Fruit fly (Drosophila melanogaster): ENCODE results near the gene CG43135.

DNA sequence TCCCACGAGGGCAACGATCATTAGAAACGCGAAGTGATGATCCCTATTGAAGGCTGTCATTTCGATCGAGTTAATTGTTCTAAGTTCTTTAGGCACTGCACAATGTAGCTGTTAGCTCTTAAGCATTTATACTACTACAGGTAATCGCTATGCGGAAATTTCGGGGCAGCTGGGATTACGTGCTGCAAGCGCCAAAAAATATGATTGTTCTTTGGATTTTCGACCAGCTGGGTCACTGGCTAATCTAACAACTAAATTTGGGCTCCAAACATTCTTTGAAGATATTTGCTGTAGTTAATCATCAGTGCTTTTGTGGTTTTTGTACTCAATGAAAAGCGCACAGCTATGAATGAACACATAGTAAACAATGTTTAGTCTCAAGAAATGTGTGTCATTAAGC lies 30.9 kb upstream of the CG43135 start, which contains the start of gene CG15571:
- TF ChIP-seq sv (GFP tag; optimal IDR thresholded peaks at IDR 0.05) (no peak), br (GFP tag; optimal IDR thresholded peaks at IDR 0.05) (no peak), Vsx2 (GFP tag; optimal IDR thresholded peaks at IDR 0.05; ENCODE audit: partially characterized antibody) (no peak), Rel (GFP tag; optimal IDR thresholded peaks at IDR 0.05) (no peak), Rel (tag; optimal IDR thresholded peaks at IDR 0.05) (no peak), jim (GFP tag; optimal IDR thresholded peaks at IDR 0.05) (no peak), dl (GFP tag; optimal IDR thresholded peaks at IDR 0.05; ENCODE audit: insufficient read depth in 1 of 2, partially characterized antibody in 2 of 2) (no peak), usp (GFP tag; optimal IDR thresholded peaks at IDR 0.05) (no peak), Jra (GFP tag; optimal IDR thresholded peaks at IDR 0.05) (no peak), lola (GFP tag; optimal IDR thresholded peaks at IDR 0.05) (no peak), psq (GFP tag; optimal IDR thresholded peaks at IDR 0.05) (no peak)
